Fruit fly (Drosophila melanogaster) whole organism, embryonic: ENCODE data around the gene CG8814.

Source experiments
- Ada2b ChIP-seq: fragments of 200-800 bp; sonication (Bioruptor generic); IDR thresholded peaks from 2 replicates; pipeline ENCODE4 v1.3.6; 2022; ENCODE audit warnings: missing biosample characterization, missing genetic modification characterization
- Aef1 ChIP-seq: fragments of 200-800 bp; sonication (Bioruptor generic); IDR thresholded peaks from 3 replicates; pipeline ENCODE4 v1.3.6; 2022; ENCODE audit warnings: missing biosample characterization, missing genetic modification characterization
- Bteb2 ChIP-seq: fragments of 200-800 bp; sonication (Bioruptor generic); optimal IDR thresholded peaks from 2 replicates; lab custom pipeline; 2016; ENCODE audit warnings: missing biosample characterization, missing genetic modification characterization
- CG15011 ChIP-seq: fragments of 200-800 bp; sonication (Bioruptor generic); optimal IDR thresholded peaks from 3 replicates; lab custom pipeline; 2018; ENCODE audit warnings: missing biosample characterization, mild to moderate bottlenecking, missing genetic modification characterization
- CG15696 ChIP-seq: fragments of 200-800 bp; sonication (Bioruptor generic); optimal IDR thresholded peaks from 2 replicates; lab custom pipeline; 2019; ENCODE audit warnings: missing biosample characterization, mild to moderate bottlenecking, missing genetic modification characterization, moderate library complexity
- CG1602 ChIP-seq: fragments of 200-800 bp; sonication (Bioruptor generic); optimal IDR thresholded peaks from 3 replicates; lab custom pipeline; 2016; ENCODE audit warnings: missing biosample characterization, missing genetic modification characterization
- CG17359 ChIP-seq: fragments of 200-800 bp; sonication (Bioruptor generic); optimal IDR thresholded peaks from 3 replicates; lab custom pipeline; 2018; ENCODE audit warnings: missing biosample characterization, mild to moderate bottlenecking, missing genetic modification characterization, moderate library complexity
- CG17568 ChIP-seq: fragments of 200-800 bp; sonication (Bioruptor generic); optimal IDR thresholded peaks from 2 replicates; lab custom pipeline; 2018; ENCODE audit warnings: missing biosample characterization, mild to moderate bottlenecking, missing genetic modification characterization, moderate library complexity
- CG1792 ChIP-seq: fragments of 200-800 bp; sonication (Bioruptor generic); optimal IDR thresholded peaks from 2 replicates; lab custom pipeline; 2016; ENCODE audit warnings: missing biosample characterization, missing genetic modification characterization
- CG18262 ChIP-seq: fragments of 200-800 bp; optimal IDR thresholded peaks from 3 replicates; lab custom pipeline; 2019; ENCODE audit warnings: missing biosample characterization, mild to moderate bottlenecking, missing genetic modification characterization, moderate library complexity
- CG2678 ChIP-seq: fragments of 200-800 bp; sonication (Bioruptor generic); optimal IDR thresholded peaks from 3 replicates; lab custom pipeline; 2019; ENCODE audit warnings: missing biosample characterization, mild to moderate bottlenecking, missing genetic modification characterization, moderate library complexity
- CG4360 ChIP-seq: fragments of 200-800 bp; sonication (Bioruptor generic); IDR thresholded peaks from 2 replicates; pipeline ENCODE4 v1.3.6; 2022; ENCODE audit warnings: missing biosample characterization, missing genetic modification characterization
- CG5180 ChIP-seq: fragments of 200-800 bp; sonication (Bioruptor generic); optimal IDR thresholded peaks from 3 replicates; lab custom pipeline; 2017; ENCODE audit warnings: missing biosample characterization, missing genetic modification characterization, mild to moderate bottlenecking, moderate library complexity, missing genetic modification reagents
- CG6813 ChIP-seq: fragments of 200-800 bp; sonication (Bioruptor generic); optimal IDR thresholded peaks from 2 replicates; lab custom pipeline; 2017; ENCODE audit warnings: missing biosample characterization, missing genetic modification characterization, mild to moderate bottlenecking, moderate library complexity, missing genetic modification reagents
- CHES-1-like ChIP-seq: fragments of 200-800 bp; sonication (Bioruptor generic); optimal IDR thresholded peaks from 2 replicates; lab custom pipeline; 2016; ENCODE audit warnings: missing biosample characterization, missing genetic modification characterization
- Dref ChIP-seq: fragments of 200-800 bp; sonication (Bioruptor generic); IDR thresholded peaks from 2 replicates; pipeline ENCODE4 v1.3.6; 2022; ENCODE audit warnings: missing biosample characterization, missing genetic modification characterization
- Gug ChIP-seq: fragments of 200-800 bp; sonication (Bioruptor generic); IDR thresholded peaks from 4 replicates; pipeline ENCODE4 v1.3.6; 2022; ENCODE audit warnings: missing biosample characterization, missing genetic modification characterization
- HHEX ChIP-seq: fragments of 200-800 bp; sonication (Bioruptor generic); optimal IDR thresholded peaks from 3 replicates; lab custom pipeline; 2017; ENCODE audit warnings: missing biosample characterization, mild to moderate bottlenecking, missing genetic modification characterization, missing genetic modification reagents
- Kr ChIP-seq: fragments of 200-800 bp; sonication (Bioruptor generic); optimal IDR thresholded peaks from 2 replicates; lab custom pipeline; 2017; ENCODE audit warnings: missing biosample characterization, mild to moderate bottlenecking, missing genetic modification characterization
- Lpt ChIP-seq: fragments of >200 bp; optimal IDR thresholded peaks from 2 replicates; lab custom pipeline; 2018; ENCODE audit warnings: missing biosample characterization, missing genetic modification characterization
- MTF-1 ChIP-seq: fragments of 200-800 bp; sonication (Bioruptor generic); optimal IDR thresholded peaks from 2 replicates; lab custom pipeline; 2018; ENCODE audit warnings: missing biosample characterization, mild to moderate bottlenecking, missing genetic modification characterization, borderline replicate concordance
- Pdp1 ChIP-seq, 2 experiments: fragments of 200-800 bp; sonication (Bioruptor generic); optimal IDR thresholded peaks; 3 replicates each; lab custom pipeline; 2016; ENCODE audit warnings: missing biosample characterization in 2 of 2, missing genetic modification characterization in 2 of 2, mild to moderate bottlenecking in 1 of 2, moderate library complexity in 1 of 2
- Poxn ChIP-seq: fragments of 200-800 bp; sonication (Bioruptor generic); IDR thresholded peaks from 2 replicates; pipeline ENCODE4 v1.3.6; 2022; ENCODE audit warnings: missing biosample characterization, missing genetic modification characterization
- Side ChIP-seq: fragments of 200-800 bp; sonication (Bioruptor generic); optimal IDR thresholded peaks from 2 replicates; lab custom pipeline; 2016; ENCODE audit warnings: missing biosample characterization, missing genetic modification characterization
- Xrp1 ChIP-seq: fragments of 200-800 bp; sonication (Bioruptor generic); IDR thresholded peaks from 2 replicates; pipeline ENCODE4 v1.3.6; 2022; ENCODE audit warnings: missing biosample characterization, missing genetic modification characterization
- ac ChIP-seq: fragments of 200-800 bp; sonication (Bioruptor generic); optimal IDR thresholded peaks from 3 replicates; lab custom pipeline; 2017; ENCODE audit warnings: missing biosample characterization, mild to moderate bottlenecking, missing genetic modification characterization
- aop ChIP-seq: fragments of 200-800 bp; sonication (Bioruptor generic); IDR thresholded peaks from 2 replicates; pipeline ENCODE4 v1.3.6; 2022; ENCODE audit warnings: missing biosample characterization, missing genetic modification characterization
- bcd ChIP-seq: fragments of 200-800 bp; sonication (Bioruptor generic); optimal IDR thresholded peaks from 2 replicates; lab custom pipeline; 2017; ENCODE audit warnings: missing biosample characterization, mild to moderate bottlenecking, missing genetic modification characterization
- bsh ChIP-seq, 2 experiments: fragments of 200-800 bp; sonication (Bioruptor generic); optimal IDR thresholded peaks; 2 replicates each; lab custom pipeline; 2017 to 2018; ENCODE audit warnings: mild to moderate bottlenecking in 2 of 2, missing biosample characterization in 2 of 2, missing genetic modification characterization in 2 of 2, moderate library complexity in 1 of 2
- cad ChIP-seq: fragments of >200 bp; optimal IDR thresholded peaks from 2 replicates; lab custom pipeline; 2017; ENCODE audit warnings: missing biosample characterization, missing genetic modification characterization
- chif ChIP-seq, 2 experiments: fragments of 200-800 bp; sonication (Bioruptor generic); optimal IDR thresholded peaks; 3 replicates each; lab custom pipeline; 2016; ENCODE audit warnings: missing biosample characterization in 2 of 2, missing genetic modification characterization in 2 of 2
- chinmo ChIP-seq: fragments of 200-800 bp; sonication (Bioruptor generic); IDR thresholded peaks from 4 replicates; pipeline ENCODE4 v1.3.6; 2022; ENCODE audit warnings: missing biosample characterization, missing genetic modification characterization; ENCODE audit not compliant: partially characterized antibody
- dati ChIP-seq: fragments of 200-800 bp; sonication (Bioruptor generic); IDR thresholded peaks from 2 replicates; pipeline ENCODE4 v1.3.6; 2022; ENCODE audit warnings: missing biosample characterization, missing genetic modification characterization
- dmrt11E ChIP-seq: fragments of 200-800 bp; sonication (Bioruptor generic); optimal IDR thresholded peaks from 3 replicates; lab custom pipeline; 2018; ENCODE audit warnings: missing biosample characterization, mild to moderate bottlenecking, missing genetic modification characterization, moderate library complexity
- exex ChIP-seq: fragments of 200-800 bp; sonication (Bioruptor generic); optimal IDR thresholded peaks from 4 replicates; lab custom pipeline; 2018; ENCODE audit warnings: missing biosample characterization, mild to moderate bottlenecking, missing genetic modification characterization, moderate library complexity
- gem ChIP-seq: fragments of 200-800 bp; sonication (Bioruptor generic); optimal IDR thresholded peaks from 2 replicates; lab custom pipeline; 2019; ENCODE audit warnings: missing biosample characterization, mild to moderate bottlenecking, missing genetic modification characterization, moderate library complexity
- grau ChIP-seq: fragments of 200-800 bp; optimal IDR thresholded peaks from 3 replicates; lab custom pipeline; 2019; ENCODE audit warnings: missing biosample characterization, mild to moderate bottlenecking, missing genetic modification characterization, moderate library complexity
- grn ChIP-seq: fragments of 200-800 bp; sonication (Bioruptor generic); optimal IDR thresholded peaks from 3 replicates; lab custom pipeline; 2017; ENCODE audit warnings: missing biosample characterization, missing genetic modification characterization
- gsb-n ChIP-seq: fragments of 200-800 bp; sonication (Bioruptor generic); optimal IDR thresholded peaks from 3 replicates; lab custom pipeline; 2018; ENCODE audit warnings: missing biosample characterization, mild to moderate bottlenecking, missing genetic modification characterization
- ham ChIP-seq: fragments of 200-800 bp; sonication (Bioruptor generic); IDR thresholded peaks from 2 replicates; pipeline ENCODE4 v1.3.6; 2022; ENCODE audit warnings: missing biosample characterization, missing genetic modification characterization
- jing ChIP-seq: fragments of 200-800 bp; sonication (Bioruptor generic); optimal IDR thresholded peaks from 2 replicates; lab custom pipeline; 2018; ENCODE audit warnings: missing biosample characterization, mild to moderate bottlenecking, missing genetic modification characterization
- mld ChIP-seq: fragments of 200-800 bp; sonication (Bioruptor generic); IDR thresholded peaks from 3 replicates; pipeline ENCODE4 v1.3.6; 2022; ENCODE audit warnings: missing biosample characterization, missing genetic modification characterization; ENCODE audit not compliant: partially characterized antibody
- odd ChIP-seq: fragments of 200-800 bp; sonication (Bioruptor generic); optimal IDR thresholded peaks from 2 replicates; lab custom pipeline; 2017; ENCODE audit warnings: missing biosample characterization, mild to moderate bottlenecking, missing genetic modification characterization
- sd ChIP-seq: fragments of 200-800 bp; sonication (Bioruptor generic); optimal IDR thresholded peaks from 3 replicates; lab custom pipeline; 2018; ENCODE audit warnings: missing biosample characterization, mild to moderate bottlenecking, missing genetic modification characterization, moderate library complexity
- slbo ChIP-seq: fragments of 200-800 bp; sonication (Bioruptor generic); IDR thresholded peaks from 2 replicates; pipeline ENCODE4 v1.3.6; 2022; ENCODE audit warnings: missing biosample characterization, missing genetic modification characterization
- sqz ChIP-seq: fragments of 200-800 bp; sonication (Bioruptor generic); optimal IDR thresholded peaks from 3 replicates; lab custom pipeline; 2018; ENCODE audit warnings: missing biosample characterization, mild to moderate bottlenecking, missing genetic modification characterization
- ssp ChIP-seq: fragments of 200-800 bp; sonication (Bioruptor generic); IDR thresholded peaks from 2 replicates; pipeline ENCODE4 v1.3.6; 2022; ENCODE audit warnings: missing biosample characterization, missing genetic modification characterization
- tgo ChIP-seq: fragments of 200-800 bp; sonication (Bioruptor generic); IDR thresholded peaks from 3 replicates; pipeline ENCODE4 v1.3.6; 2022; ENCODE audit warnings: missing biosample characterization, missing genetic modification characterization
- unpg ChIP-seq: fragments of 200-800 bp; sonication (Bioruptor generic); optimal IDR thresholded peaks from 3 replicates; lab custom pipeline; 2018; ENCODE audit warnings: missing biosample characterization, mild to moderate bottlenecking, missing genetic modification characterization, moderate library complexity
- wek ChIP-seq: fragments of 200-800 bp; sonication (Bioruptor generic); optimal IDR thresholded peaks from 3 replicates; lab custom pipeline; 2018; ENCODE audit warnings: missing biosample characterization, mild to moderate bottlenecking, missing genetic modification characterization, moderate library complexity

The CG8814 gene

dm6 chr2L:2905051-2905446, 30.4 kb downstream of the CG8814 start (continued):
- no peak for TF ChIP-seq bcd
- TF ChIP-seq Aef1 (GFP tag; lab: Robert Waterston, UW) = peak; percentile 20; the same call in 1 of the 3 replicates
- peak; percentile 67 for TF ChIP-seq Xrp1 (GFP tag; lab: Robert Waterston, UW)
- no peak for TF ChIP-seq aop (GFP tag; lab: Robert Waterston, UW)
- TF ChIP-seq slbo (GFP tag; lab: Robert Waterston, UW) = peak; percentile 71; the same call in 1 of the 2 replicates
- peak; percentile 17 for TF ChIP-seq odd (GFP tag; lab: Kevin White, UChicago)
- no peak for TF ChIP-seq CG15696 (tag; lab: Kevin White, UChicago)
- peak; percentile 41 for TF ChIP-seq ssp (GFP tag; lab: Robert Waterston, UW)
- TF ChIP-seq Poxn = no peak
- no peak for TF ChIP-seq CHES-1-like
- TF ChIP-seq CG1602 = peak; percentile 6
- TF ChIP-seq grau (tag; lab: Kevin White, UChicago) = peak; percentile 43
- no peak for TF ChIP-seq gsb-n (tag; lab: Kevin White, UChicago)
- TF ChIP-seq, all 482 proteins: peak for 128

- TF ChIP-seq Bteb2 (no peak), wek (GFP tag; lab: Kevin White, UChicago) (peak; percentile 7), tgo (GFP tag; lab: Robert Waterston, UW) (no peak), Pdp1 (GFP tag; optimal IDR thresholded peaks at IDR 0.05; lab: Kevin White, UChicago) (peak in 1 of 2 experiments; percentile 96), bsh (GFP tag; optimal IDR thresholded peaks at IDR 0.05; lab: Kevin White, UChicago) (peak in 1 of 2 experiments; percentile 45), sqz (GFP tag; lab: Kevin White, UChicago) (no peak), MTF-1 (GFP tag; lab: Kevin White, UChicago) (peak; percentile 30), CG17568 (GFP tag; lab: Kevin White, UChicago) (no peak), unpg (peak; percentile 4), dmrt11E (tag; lab: Kevin White, UChicago) (peak; percentile 29), HHEX (GFP tag; lab: Kevin White, UChicago) (peak; percentile 24), CG15011 (peak; percentile 34), Gug (GFP tag; lab: Robert Waterston, UW) (no peak), sd (tag; lab: Kevin White, UChicago) (no peak), Side (GFP tag; lab: Kevin White, UChicago) (no peak), ac (peak; percentile 10), gem (tag; lab: Kevin White, UChicago) (peak; percentile 17), Dref (GFP tag; lab: Robert Waterston, UW) (no peak), CG18262 (tag; lab: Kevin White, UChicago) (peak; percentile 27), CG5180 (GFP tag; lab: Kevin White, UChicago) (no peak), CG2678 (tag; lab: Kevin White, UChicago) (peak; percentile 50), jing (GFP tag; lab: Kevin White, UChicago) (no peak), CG6813 (GFP tag; lab: Kevin White, UChicago) (peak; percentile 62), Ada2b (no peak), Kr (GFP tag; lab: Kevin White, UChicago) (no peak), aop (GFP tag; lab: Robert Waterston, UW) (no peak), Lpt (no peak), CG17359 (tag; lab: Kevin White, UChicago) (peak; percentile 40), chif (GFP tag; optimal IDR thresholded peaks at IDR 0.05; lab: Kevin White, UChicago) (no peak), cad (no peak), CG4360 (GFP tag; lab: Robert Waterston, UW) (peak; percentile 18; the same call in 1 of the 2 replicates), mld (GFP tag; lab: Robert Waterston, UW) (no peak), chinmo (0 out of 4 replicates have a peak, but pooled peaks have one; percentile 30), ham (no peak), grn (GFP tag; lab: Kevin White, UChicago) (peak; percentile 66), dati (no peak), exex (tag; lab: Kevin White, UChicago) (peak; percentile 50), CG1792 (GFP tag; lab: Kevin White, UChicago) (peak; percentile 1)
Measured at dm6 chr2L:2906122-2906521, 31.4 kb downstream of the CG8814 start.
